Fruit fly (Drosophila melanogaster): ENCODE results near the gene RpS5a.
A peak's percentile ranks its signal among the peaks of the same experiment; 100 is the strongest.

Gene RpS5a

dm6 chrX:17178484-17178921 is 30.4 kb upstream of the RpS5a start (continued):
- peak; percentile 78 for TF ChIP-seq Dip2 (GFP tag; IDR thresholded peaks at IDR 0.05)
- no peak for TF ChIP-seq salm (tag; optimal IDR thresholded peaks at IDR 0.05)
- TF ChIP-seq CG2116 (GFP tag; optimal IDR thresholded peaks at IDR 0.05): no peak
- TF ChIP-seq Med (GFP tag): peak; percentile 99
- TF ChIP-seq Kr (GFP tag; optimal IDR thresholded peaks at IDR 0.05): peak; percentile 63
- peak; percentile 99 for TF ChIP-seq CG13424 (tag; optimal IDR thresholded peaks at IDR 0.05)
- TF ChIP-seq Taf1 (GFP tag; IDR thresholded peaks at IDR 0.05): peak; percentile 94
- TF ChIP-seq CG9437 (GFP tag; optimal IDR thresholded peaks at IDR 0.05): no peak
- TF ChIP-seq CG12391 (tag; optimal IDR thresholded peaks at IDR 0.05): no peak
- TF ChIP-seq CG10462 (GFP tag; optimal IDR thresholded peaks at IDR 0.05): peak; percentile 26
- TF ChIP-seq CG4404 (GFP tag; IDR thresholded peaks at IDR 0.05): peak; percentile 98
- no peak for TF ChIP-seq CG8388 (GFP tag; optimal IDR thresholded peaks at IDR 0.05)
- peak; percentile 63 for TF ChIP-seq CG1602 (GFP tag; optimal IDR thresholded peaks at IDR 0.05)
- TF ChIP-seq kah (GFP tag; optimal IDR thresholded peaks at IDR 0.05): peak; percentile 93
- TF ChIP-seq CG17829 (tag; optimal IDR thresholded peaks at IDR 0.05): peak; percentile 99
- TF ChIP-seq MBD-R2 (GFP tag; IDR thresholded peaks at IDR 0.05): peak; percentile 98
- TF ChIP-seq CG7372 (GFP tag; IDR thresholded peaks at IDR 0.05): peak; percentile 98
- peak; percentile 37 for TF ChIP-seq CG1832 (GFP tag; optimal IDR thresholded peaks at IDR 0.05)
- TF ChIP-seq CG9797 (GFP tag; optimal IDR thresholded peaks at IDR 0.05): peak; percentile 52
- peak; percentile 82 for TF ChIP-seq CkIIα-i1 (GFP tag; IDR thresholded peaks at IDR 0.05)
- TF ChIP-seq CG1792 (GFP tag; optimal IDR thresholded peaks at IDR 0.05): peak; percentile 88
- TF ChIP-seq CTCF (GFP tag; optimal IDR thresholded peaks at IDR 0.05): peak; percentile 62
- TF ChIP-seq CG2678 (tag; optimal IDR thresholded peaks at IDR 0.05): peak; percentile 98
- peak; percentile 61 for TF ChIP-seq cad (GFP tag; optimal IDR thresholded peaks at IDR 0.05)
- TF ChIP-seq CrebB (tag; optimal IDR thresholded peaks at IDR 0.05): no peak
- TF ChIP-seq Ssrp (tag; optimal IDR thresholded peaks at IDR 0.05): no peak
- TF ChIP-seq CG8924 (tag; optimal IDR thresholded peaks at IDR 0.05): peak; percentile 96
- TF ChIP-seq CG5180 (GFP tag; optimal IDR thresholded peaks at IDR 0.05): peak; percentile 90
- peak; percentile 15 for TF ChIP-seq da (GFP tag; optimal IDR thresholded peaks at IDR 0.05)
- TF ChIP-seq CG31224 (GFP tag; IDR thresholded peaks at IDR 0.05): peak; percentile 95
- TF ChIP-seq CG18262 (tag; optimal IDR thresholded peaks at IDR 0.05): peak; percentile 99
- TF ChIP-seq Optix (GFP tag; IDR thresholded peaks at IDR 0.05): 0 out of 3 replicates have a peak, but pooled peaks have one; percentile 63
- TF ChIP-seq CG31388 (GFP tag; optimal IDR thresholded peaks at IDR 0.05): peak; percentile 93
- TF ChIP-seq Abd-B (GFP tag; optimal IDR thresholded peaks at IDR 0.05): no peak
- peak; percentile 94 for TF ChIP-seq Fer2 (tag; optimal IDR thresholded peaks at IDR 0.05)
- peak; percentile 49 for TF ChIP-seq CG14965 (GFP tag; optimal IDR thresholded peaks at IDR 0.05; ENCODE audit: borderline replicate concordance)
- TF ChIP-seq Mrtf (GFP tag; IDR thresholded peaks at IDR 0.05): peak; percentile 98
- TF ChIP-seq bsh (GFP tag; optimal IDR thresholded peaks at IDR 0.05): no peak
- peak; percentile 92 for TF ChIP-seq Gsc (GFP tag; IDR thresholded peaks at IDR 0.05)
- TF ChIP-seq tup (GFP tag; optimal IDR thresholded peaks at IDR 0.05): peak; percentile 95
- TF ChIP-seq CG16863 (GFP tag; optimal IDR thresholded peaks at IDR 0.05): peak; percentile 75
- TF ChIP-seq CG1647 (GFP tag; optimal IDR thresholded peaks at IDR 0.05): peak; percentile 93
- TF ChIP-seq sob (GFP tag; IDR thresholded peaks at IDR 0.05): peak; percentile 99
- peak; percentile 85 for TF ChIP-seq repo (GFP tag; optimal IDR thresholded peaks at IDR 0.05)
- TF ChIP-seq CG17568 (GFP tag; optimal IDR thresholded peaks at IDR 0.05): no peak
- TF ChIP-seq CG3995 (GFP tag; optimal IDR thresholded peaks at IDR 0.05): peak; percentile 75
- TF ChIP-seq pb (GFP tag; optimal IDR thresholded peaks at IDR 0.05): peak; percentile 94
- TF ChIP-seq dati (GFP tag; IDR thresholded peaks at IDR 0.05): peak; percentile 96
- peak; percentile 98 for TF ChIP-seq zen (tag; optimal IDR thresholded peaks at IDR 0.05)
- no peak for TF ChIP-seq Chrac-16 (GFP tag; optimal IDR thresholded peaks at IDR 0.05)
- no peak for TF ChIP-seq sna (GFP tag; IDR thresholded peaks at IDR 0.05; ENCODE audit: partially characterized antibody)
- no peak for TF ChIP-seq ato (GFP tag; IDR thresholded peaks at IDR 0.05; ENCODE audit: partially characterized antibody)

Data from whole organism, embryonic.